In genomic region chr3R:8787538-8788282, dm6 we compare ENCODE assay signal across 4 fruit fly cellular contexts.
TF ChIP-seq lines count a peak whose summit lies in the region.

No protein-coding gene starts in this region.

- no peak for TF ChIP-seq CTCF in whole organism, embryonic (GFP tag; optimal IDR thresholded peaks at IDR 0.05; lab: Kevin White, UChicago)

TF ChIP-seq in whole organism, embryonic, 481 proteins besides CTCF, POLR2A, EP300 and RAD21 (continues in another document):
- TF ChIP-seq CG1792 (GFP tag; optimal IDR thresholded peaks at IDR 0.05; lab: Kevin White, UChicago) (no peak), ems (GFP tag; optimal IDR thresholded peaks at IDR 0.05; lab: Kevin White, UChicago) (no peak), CG1529 (GFP tag; optimal IDR thresholded peaks at IDR 0.05; lab: Kevin White, UChicago) (no peak), E2f2 (GFP tag; IDR thresholded peaks at IDR 0.05; lab: Robert Waterston, UW) (no peak), CG17829 (tag; optimal IDR thresholded peaks at IDR 0.05; lab: Kevin White, UChicago) (peak; percentile 5), peb (GFP tag; IDR thresholded peaks at IDR 0.05; lab: Robert Waterston, UW) (no peak), Med (GFP tag; lab: Kevin White, UChicago) (peak; percentile 49), CG2129 (GFP tag; IDR thresholded peaks at IDR 0.05; lab: Robert Waterston, UW; ENCODE audit: partially characterized antibody) (no peak), CG6175 (GFP tag; IDR thresholded peaks at IDR 0.05; lab: Robert Waterston, UW) (0 out of 3 replicates have a peak, but pooled peaks have one; percentile 7), Asciz (GFP tag; optimal IDR thresholded peaks at IDR 0.05; lab: Kevin White, UChicago) (peak; percentile 9), onecut (GFP tag; IDR thresholded peaks at IDR 0.05; lab: Robert Waterston, UW) (no peak), CG1233 (GFP tag; optimal IDR thresholded peaks at IDR 0.05; lab: Kevin White, UChicago) (no peak), oc (tag; optimal IDR thresholded peaks at IDR 0.05; lab: Kevin White, UChicago) (peak; percentile 59), fd96Cb (tag; optimal IDR thresholded peaks at IDR 0.05; lab: Kevin White, UChicago) (peak; percentile 23), lov (optimal IDR thresholded peaks at IDR 0.05; lab: Kevin White, UChicago) (no peak), lov (GFP tag; IDR thresholded peaks at IDR 0.05; lab: Robert Waterston, UW) (no peak), CG15269 (tag; optimal IDR thresholded peaks at IDR 0.05; lab: Kevin White, UChicago) (no peak), hkb (optimal IDR thresholded peaks at IDR 0.05; lab: Kevin White, UChicago) (no peak), hkb (GFP tag; IDR thresholded peaks at IDR 0.05; lab: Robert Waterston, UW) (no peak), kni (GFP tag; optimal IDR thresholded peaks at IDR 0.05; lab: Kevin White, UChicago) (peak; percentile 1), sens (GFP tag; lab: Kevin White, UChicago) (peak; percentile 80), CG42726 (GFP tag; IDR thresholded peaks at IDR 0.05; lab: Robert Waterston, UW; ENCODE audit: partially characterized antibody) (no peak), CG6813 (GFP tag; optimal IDR thresholded peaks at IDR 0.05; lab: Kevin White, UChicago) (no peak), CG12104 (GFP tag; optimal IDR thresholded peaks at IDR 0.05; lab: Kevin White, UChicago) (no peak)

TF ChIP-seq in whole organism, prepupa, 60 proteins besides CTCF, POLR2A, EP300 and RAD21:
- TF ChIP-seq Lpt (GFP tag; optimal IDR thresholded peaks at IDR 0.05; lab: Kevin White, UChicago) (peak; percentile 19), Eip75B (GFP tag; optimal IDR thresholded peaks at IDR 0.05; lab: Kevin White, UChicago) (no peak), topi (GFP tag; optimal IDR thresholded peaks at IDR 0.05; lab: Kevin White, UChicago) (peak; percentile 64), esn (GFP tag; optimal IDR thresholded peaks at IDR 0.05; lab: Kevin White, UChicago) (no peak), svp (GFP tag; lab: Kevin White, UChicago) (peak; percentile 69), CG11762 (GFP tag; optimal IDR thresholded peaks at IDR 0.05; lab: Kevin White, UChicago; ENCODE audit: insufficient read depth) (no peak), CG9139 (GFP tag; optimal IDR thresholded peaks at IDR 0.05; lab: Kevin White, UChicago) (peak; percentile 10), Blimp-1 (GFP tag; optimal IDR thresholded peaks at IDR 0.05; lab: Kevin White, UChicago) (no peak), Hr38 (GFP tag; optimal IDR thresholded peaks at IDR 0.05; lab: Kevin White, UChicago) (no peak), CG6854 (GFP tag; optimal IDR thresholded peaks at IDR 0.05; lab: Kevin White, UChicago) (peak; percentile 28), net (GFP tag; optimal IDR thresholded peaks at IDR 0.05; lab: Kevin White, UChicago) (no peak), CG1621 (tag; optimal IDR thresholded peaks at IDR 0.05; lab: Kevin White, UChicago) (no peak), spab (GFP tag; optimal IDR thresholded peaks at IDR 0.05; lab: Kevin White, UChicago) (peak; percentile 37), fd59A (GFP tag; optimal IDR thresholded peaks at IDR 0.05; lab: Kevin White, UChicago) (no peak), Eip78C (GFP tag; lab: Kevin White, UChicago) (peak; percentile 96), dsx (GFP tag; optimal IDR thresholded peaks at IDR 0.05; lab: Kevin White, UChicago; ENCODE audit: poor library complexity, severe bottlenecking) (peak; percentile 64), pdm3 (GFP tag; optimal IDR thresholded peaks at IDR 0.05; lab: Kevin White, UChicago) (no peak), ss (GFP tag; optimal IDR thresholded peaks at IDR 0.05; lab: Kevin White, UChicago) (peak in 1 of 2 experiments; percentile 36)

TF ChIP-seq in whole organism, pupa, 21 proteins besides CTCF, POLR2A, EP300 and RAD21:
- TF ChIP-seq gl (tag; optimal IDR thresholded peaks at IDR 0.05; lab: Kevin White, UChicago) (peak; percentile 8), EcR (GFP tag; optimal IDR thresholded peaks at IDR 0.05; lab: Kevin White, UChicago) (no peak), CG34367 (tag; optimal IDR thresholded peaks at IDR 0.05; lab: Kevin White, UChicago) (no peak), fd96Ca (GFP tag; IDR thresholded peaks at IDR 0.05; lab: Robert Waterston, UW) (no peak), CG8301 (tag; optimal IDR thresholded peaks at IDR 0.05; lab: Kevin White, UChicago) (no peak), Pif1B (GFP tag; optimal IDR thresholded peaks at IDR 0.05; lab: Kevin White, UChicago) (no peak), CG14655 (GFP tag; optimal IDR thresholded peaks at IDR 0.05; lab: Kevin White, UChicago) (peak; percentile 75), Ets98B (GFP tag; IDR thresholded peaks at IDR 0.05; lab: Robert Waterston, UW) (no peak), CG8159 (tag; optimal IDR thresholded peaks at IDR 0.05; lab: Kevin White, UChicago) (no peak)

TF ChIP-seq in whole organism, wandering third instar larva, 38 proteins besides CTCF, POLR2A, EP300 and RAD21:
- TF ChIP-seq woc (GFP tag; optimal IDR thresholded peaks at IDR 0.05; lab: Kevin White, UChicago) (peak; percentile 46), h (GFP tag; optimal IDR thresholded peaks at IDR 0.05; lab: Kevin White, UChicago) (peak; percentile 35), sv (GFP tag; optimal IDR thresholded peaks at IDR 0.05; lab: Kevin White, UChicago) (no peak), HLH106 (tag; optimal IDR thresholded peaks at IDR 0.05; lab: Kevin White, UChicago) (peak; percentile 31), Vsx2 (GFP tag; optimal IDR thresholded peaks at IDR 0.05; lab: Kevin White, UChicago; ENCODE audit: partially characterized antibody) (peak; percentile 30)
TF ChIP-seq in whole organism, wandering third instar larva: peak in this region for 4.

Comparison
In these comparisons a context has a peak if more than half of its experiments do, and no peak if none do; other contexts are left out.
1. Of the 7 proteins assayed by ChIP-seq in both whole organism, embryonic and whole organism, prepupa: peak only in whole organism, embryonic: Blimp-1; only in whole organism, prepupa: CG6854 and Lpt; in both: none; in neither: 4.